Worm (Caenorhabditis elegans) whole organism, L4/young adult: ENCODE measurements around the gene figl-1.

ENCODE experiments used
- W03F9.2 ChIP-seq: fragments of 150-350 bp; optimal IDR thresholded peaks from 2 replicates; lab custom pipeline; 2014; ENCODE audit warnings: missing biosample characterization, missing genetic modification characterization
- him-1 ChIP-seq: sonication (generic microtip); optimal IDR thresholded peaks from 2 replicates; lab custom pipeline; 2016; ENCODE audit warnings: missing genotype, missing genetic modification reagents, missing genetic modification characterization, missing compliant biosample characterization

- TF ChIP-seq W03F9.2 = no peak
- no peak for TF ChIP-seq him-1
Observed at ce11 chrV:4372986-4373385, 27.2 kb upstream of the figl-1 start.
